Fruit fly (Drosophila melanogaster): ENCODE results near the gene Aldh7A1.

Aldh7A1 gene

dm6 chr3L:19294613-19295299 lies 26.0 kb upstream of the Aldh7A1 start (continued):
- TF ChIP-seq Ets96B (tag; optimal IDR thresholded peaks at IDR 0.05), result no peak

dm6 chr3L:19294235-19294612 lies 25.5 kb upstream of the Aldh7A1 start, which contains the start of gene fal:
Gene fal, plus strand, starts transcription at chr3L:19294564.
- no peak for TF ChIP-seq Ets21C (GFP tag; optimal IDR thresholded peaks at IDR 0.05)
- peak; percentile 31 for TF ChIP-seq lz (GFP tag; optimal IDR thresholded peaks at IDR 0.05)
- peak; percentile 51 for TF ChIP-seq CG31627 (GFP tag; optimal IDR thresholded peaks at IDR 0.05)
- no peak for TF ChIP-seq CG6808 (GFP tag; optimal IDR thresholded peaks at IDR 0.05)
- no peak for TF ChIP-seq CG16779 (tag; optimal IDR thresholded peaks at IDR 0.05)
- TF ChIP-seq fd85E (GFP tag; optimal IDR thresholded peaks at IDR 0.05), result no peak
- no peak for TF ChIP-seq Hr39 (GFP tag; optimal IDR thresholded peaks at IDR 0.05)
- TF ChIP-seq CG4318 (GFP tag; optimal IDR thresholded peaks at IDR 0.05), result no peak
- TF ChIP-seq topi (GFP tag; optimal IDR thresholded peaks at IDR 0.05), result peak; percentile 14
- no peak for TF ChIP-seq CG9139 (GFP tag; optimal IDR thresholded peaks at IDR 0.05)

- TF ChIP-seq salr (GFP tag; optimal IDR thresholded peaks at IDR 0.05) (no peak), CG6792 (GFP tag; optimal IDR thresholded peaks at IDR 0.05) (no peak), CG6854 (GFP tag; optimal IDR thresholded peaks at IDR 0.05) (peak; percentile 26), CG9139 (GFP tag; optimal IDR thresholded peaks at IDR 0.05) (no peak), CG8632 (GFP tag; optimal IDR thresholded peaks at IDR 0.05) (no peak), dsx (GFP tag; optimal IDR thresholded peaks at IDR 0.05; ENCODE audit: poor library complexity, severe bottlenecking) (no peak), CG1621 (tag; optimal IDR thresholded peaks at IDR 0.05) (no peak), lz (GFP tag; optimal IDR thresholded peaks at IDR 0.05) (no peak), CG11902 (GFP tag; optimal IDR thresholded peaks at IDR 0.05) (no peak), CG31627 (GFP tag; optimal IDR thresholded peaks at IDR 0.05) (no peak), svp (GFP tag) (peak; percentile 31), fd85E (GFP tag; optimal IDR thresholded peaks at IDR 0.05) (no peak), CG10669 (GFP tag; optimal IDR thresholded peaks at IDR 0.05) (no peak), CG8119 (GFP tag; IDR thresholded peaks at IDR 0.05) (peak; percentile 25; the same call in 1 of the 3 replicates), pdm3 (GFP tag; optimal IDR thresholded peaks at IDR 0.05) (no peak), CG6163 (GFP tag; IDR thresholded peaks at IDR 0.05) (peak; percentile 21; the same call in 1 of the 3 replicates), eg (GFP tag; IDR thresholded peaks at IDR 0.05) (peak; percentile 39; the same call in 1 of the 3 replicates), net (GFP tag; optimal IDR thresholded peaks at IDR 0.05) (no peak), Eip75B (GFP tag; optimal IDR thresholded peaks at IDR 0.05) (no peak), Eip78C (GFP tag) (peak; percentile 59), CG16779 (tag; optimal IDR thresholded peaks at IDR 0.05) (no peak), Blimp-1 (GFP tag; optimal IDR thresholded peaks at IDR 0.05) (peak; percentile 95), fkh (GFP tag; optimal IDR thresholded peaks at IDR 0.05) (no peak), CG11762 (GFP tag; optimal IDR thresholded peaks at IDR 0.05; ENCODE audit: insufficient read depth) (no peak), Ets21C (GFP tag; optimal IDR thresholded peaks at IDR 0.05) (no peak), achi (GFP tag; optimal IDR thresholded peaks at IDR 0.05) (no peak), Hr4 (GFP tag; optimal IDR thresholded peaks at IDR 0.05) (no peak), Lpt (GFP tag; optimal IDR thresholded peaks at IDR 0.05) (no peak), CG3919 (GFP tag; optimal IDR thresholded peaks at IDR 0.05) (no peak), CG8319 (GFP tag; optimal IDR thresholded peaks at IDR 0.05) (no peak), spab (GFP tag; optimal IDR thresholded peaks at IDR 0.05) (no peak), Ets96B (tag; optimal IDR thresholded peaks at IDR 0.05) (no peak), CG34406 (GFP tag; optimal IDR thresholded peaks at IDR 0.05) (no peak), acj6 (GFP tag; optimal IDR thresholded peaks at IDR 0.05) (no peak), vri (GFP tag; optimal IDR thresholded peaks at IDR 0.05) (no peak), Met (GFP tag; optimal IDR thresholded peaks at IDR 0.05) (no peak), Hr38 (GFP tag; optimal IDR thresholded peaks at IDR 0.05) (no peak), CG4318 (GFP tag; optimal IDR thresholded peaks at IDR 0.05) (no peak), Sox15 (GFP tag; optimal IDR thresholded peaks at IDR 0.05) (no peak), CG10631 (GFP tag; optimal IDR thresholded peaks at IDR 0.05) (no peak), CG32006 (GFP tag; optimal IDR thresholded peaks at IDR 0.05) (peak; percentile 6), OdsH (GFP tag; optimal IDR thresholded peaks at IDR 0.05) (no peak), CG11294 (GFP tag; IDR thresholded peaks at IDR 0.05) (no peak; the same call in 1 of the 2 replicates)
Measured at dm6 chr3L:19293178-19293741, 24.5 kb upstream of the Aldh7A1 start.

Data from whole organism, prepupa.